Worm (Caenorhabditis elegans): ENCODE data around the gene C27C12.4.

C27C12.4 gene

ce11 chrX:14804706-14805105, 49.2 kb upstream of the C27C12.4 start:
- no peak for TF ChIP-seq elt-1 (tag; optimal IDR thresholded peaks at IDR 0.05)
- TF ChIP-seq nhr-129 (tag; optimal IDR thresholded peaks at IDR 0.05), result peak; percentile 29
- peak in 1 of 2 experiments; percentile 23 for TF ChIP-seq lsy-2 (tag; optimal IDR thresholded peaks at IDR 0.05)
- TF ChIP-seq gmeb-1 (tag; optimal IDR thresholded peaks at IDR 0.05), result no peak
- no peak for TF ChIP-seq ztf-11 (tag; optimal IDR thresholded peaks at IDR 0.05)
- peak; percentile 23 for TF ChIP-seq lin-11 (tag; optimal IDR thresholded peaks at IDR 0.05)
- TF ChIP-seq nhr-77 (tag; optimal IDR thresholded peaks at IDR 0.05), result no peak
- TF ChIP-seq crh-2 (tag; optimal IDR thresholded peaks at IDR 0.05), result peak; percentile 23
- TF ChIP-seq skn-1 (tag; optimal IDR thresholded peaks at IDR 0.05), result no peak
- TF ChIP-seq nhr-23 (tag; optimal IDR thresholded peaks at IDR 0.05), result no peak
- no peak for TF ChIP-seq nhr-21 (tag; optimal IDR thresholded peaks at IDR 0.05)
- TF ChIP-seq mdl-1 (tag; optimal IDR thresholded peaks at IDR 0.05), result peak in 1 of 2 experiments; percentile 13
- no peak for TF ChIP-seq Y55F3AM.14 (GFP tag; optimal IDR thresholded peaks at IDR 0.05)
- peak; percentile 33 for TF ChIP-seq unc-55 (GFP tag; optimal IDR thresholded peaks at IDR 0.05)
- no peak for TF ChIP-seq blmp-1 (tag; optimal IDR thresholded peaks at IDR 0.05; ENCODE audit: insufficient read depth)
- peak; percentile 39 for TF ChIP-seq C34F6.9 (tag; optimal IDR thresholded peaks at IDR 0.05)
- peak; percentile 65 for TF ChIP-seq sma-9 (GFP tag; optimal IDR thresholded peaks at IDR 0.05)
- TF ChIP-seq sma-9 (tag; optimal IDR thresholded peaks at IDR 0.05), result no peak
- TF ChIP-seq sma-3 (GFP tag; optimal IDR thresholded peaks at IDR 0.05), result peak; percentile 45
- TF ChIP-seq mbf-1 (tag; optimal IDR thresholded peaks at IDR 0.05), result no peak
- TF ChIP-seq lin-39 (tag; optimal IDR thresholded peaks at IDR 0.05), result no peak
- no peak for TF ChIP-seq ZK546.5 (tag; optimal IDR thresholded peaks at IDR 0.05)
- TF ChIP-seq nhr-11 (tag; optimal IDR thresholded peaks at IDR 0.05), result no peak
- TF ChIP-seq ama-1 (optimal IDR thresholded peaks at IDR 0.05), result no peak
- TF ChIP-seq F13H6.1 (tag; optimal IDR thresholded peaks at IDR 0.05), result peak; percentile 49
- peak; percentile 33 for TF ChIP-seq lin-13 (GFP tag; optimal IDR thresholded peaks at IDR 0.05)
- peak; percentile 42 for TF ChIP-seq fos-1 (tag; optimal IDR thresholded peaks at IDR 0.05)
- TF ChIP-seq sem-4 (tag; optimal IDR thresholded peaks at IDR 0.05), result peak; percentile 32
- no peak for TF ChIP-seq nhr-25 (tag; optimal IDR thresholded peaks at IDR 0.05)

- TF ChIP-seq lsy-2 (tag; optimal IDR thresholded peaks at IDR 0.05) (no peak), dmd-4 (tag; optimal IDR thresholded peaks at IDR 0.05) (no peak), skn-1 (tag; optimal IDR thresholded peaks at IDR 0.05) (no peak), mdl-1 (tag; optimal IDR thresholded peaks at IDR 0.05) (no peak), ztf-4 (tag; optimal IDR thresholded peaks at IDR 0.05) (no peak), ZK546.5 (tag; optimal IDR thresholded peaks at IDR 0.05) (no peak), nhr-11 (tag; optimal IDR thresholded peaks at IDR 0.05) (no peak), mbf-1 (tag; optimal IDR thresholded peaks at IDR 0.05) (no peak), snpc-4 (tag; optimal IDR thresholded peaks at IDR 0.05) (no peak), F13H6.1 (tag; optimal IDR thresholded peaks at IDR 0.05) (no peak), unc-62 (GFP tag; optimal IDR thresholded peaks at IDR 0.05) (no peak), Y55F3AM.14 (GFP tag; optimal IDR thresholded peaks at IDR 0.05) (no peak), blmp-1 (tag; optimal IDR thresholded peaks at IDR 0.05; ENCODE audit: insufficient read depth) (no peak), nhr-23 (tag; optimal IDR thresholded peaks at IDR 0.05) (no peak), gmeb-1 (tag; optimal IDR thresholded peaks at IDR 0.05) (no peak), peb-1 (tag; optimal IDR thresholded peaks at IDR 0.05) (no peak), lin-11 (tag; optimal IDR thresholded peaks at IDR 0.05) (no peak), unc-39 (tag; optimal IDR thresholded peaks at IDR 0.05) (no peak), nhr-21 (tag; optimal IDR thresholded peaks at IDR 0.05) (no peak), aly-2 (tag; optimal IDR thresholded peaks at IDR 0.05) (no peak)
Measured at ce11 chrX:14805746-14806145, 48.1 kb upstream of the C27C12.4 start.

ce11 chrX:14806936-14807335, 47.0 kb upstream of the C27C12.4 start, which contains the start of gene F42D1.4:
Gene F42D1.4, plus strand, starts transcription at chrX:14807236.
- no peak for TF ChIP-seq nhr-25 (tag; optimal IDR thresholded peaks at IDR 0.05)
- TF ChIP-seq elt-1 (tag; optimal IDR thresholded peaks at IDR 0.05), result no peak
- TF ChIP-seq elt-3 (tag; optimal IDR thresholded peaks at IDR 0.05), result no peak
- TF ChIP-seq F13H6.1 (tag; optimal IDR thresholded peaks at IDR 0.05), result no peak
- no peak for TF ChIP-seq R02D3.7 (tag; optimal IDR thresholded peaks at IDR 0.05)
- TF ChIP-seq gmeb-1 (tag; optimal IDR thresholded peaks at IDR 0.05), result no peak
- TF ChIP-seq nhr-12 (tag; optimal IDR thresholded peaks at IDR 0.05), result no peak
- TF ChIP-seq lin-39 (tag; optimal IDR thresholded peaks at IDR 0.05), result no peak
- no peak for TF ChIP-seq zag-1 (tag; optimal IDR thresholded peaks at IDR 0.05)
- TF ChIP-seq blmp-1 (tag; optimal IDR thresholded peaks at IDR 0.05; ENCODE audit: insufficient read depth), result no peak
- TF ChIP-seq Y55F3AM.14 (GFP tag; optimal IDR thresholded peaks at IDR 0.05), result no peak
- no peak for TF ChIP-seq peb-1 (tag; optimal IDR thresholded peaks at IDR 0.05)
- no peak for TF ChIP-seq unc-55 (GFP tag; optimal IDR thresholded peaks at IDR 0.05)
- no peak for TF ChIP-seq skn-1 (tag; optimal IDR thresholded peaks at IDR 0.05)
- TF ChIP-seq unc-39 (tag; optimal IDR thresholded peaks at IDR 0.05), result no peak
- TF ChIP-seq nhr-77 (tag; optimal IDR thresholded peaks at IDR 0.05), result no peak

Measured in whole organism, L2 larva.